Worm (Caenorhabditis elegans): ENCODE results near the gene irld-22.

Gene irld-22

ce11 chrV:3891919-3892318 is 8.1 kb downstream of the irld-22 start, which contains the start of gene C17E7.12:
C17E7.12 (minus strand) TSS chrV:3892019.
- TF ChIP-seq egl-27 (tag; optimal IDR thresholded peaks at IDR 0.05) (no peak), nhr-76 (tag; optimal IDR thresholded peaks at IDR 0.05) (no peak), lsy-12 (tag; optimal IDR thresholded peaks at IDR 0.05) (no peak), nhr-11 (tag; optimal IDR thresholded peaks at IDR 0.05) (no peak), nhr-67 (tag; optimal IDR thresholded peaks at IDR 0.05) (no peak), unc-39 (tag; optimal IDR thresholded peaks at IDR 0.05) (no peak), sea-2 (GFP tag; optimal IDR thresholded peaks at IDR 0.05) (no peak), ceh-28 (tag; optimal IDR thresholded peaks at IDR 0.05) (no peak), ztf-4 (tag; optimal IDR thresholded peaks at IDR 0.05) (no peak)

- TF ChIP-seq egl-5 (tag; optimal IDR thresholded peaks at IDR 0.05) (no peak), fkh-10 (GFP tag; optimal IDR thresholded peaks at IDR 0.05) (no peak), ceh-9 (tag; optimal IDR thresholded peaks at IDR 0.05) (no peak), ama-1 (optimal IDR thresholded peaks at IDR 0.05) (no peak), fos-1 (tag; optimal IDR thresholded peaks at IDR 0.05) (no peak), pha-4 (tag; optimal IDR thresholded peaks at IDR 0.05) (no peak), ztf-11 (tag; optimal IDR thresholded peaks at IDR 0.05) (no peak), elt-3 (tag; optimal IDR thresholded peaks at IDR 0.05) (no peak), elt-2 (tag; optimal IDR thresholded peaks at IDR 0.05) (no peak), hmg-11 (tag; optimal IDR thresholded peaks at IDR 0.05) (no peak)
Observed at ce11 chrV:3890761-3891160, 9.2 kb downstream of the irld-22 start, which contains the start of gene C17E7.9. C17E7.9 (minus strand) TSS chrV:3890861.

DNA sequence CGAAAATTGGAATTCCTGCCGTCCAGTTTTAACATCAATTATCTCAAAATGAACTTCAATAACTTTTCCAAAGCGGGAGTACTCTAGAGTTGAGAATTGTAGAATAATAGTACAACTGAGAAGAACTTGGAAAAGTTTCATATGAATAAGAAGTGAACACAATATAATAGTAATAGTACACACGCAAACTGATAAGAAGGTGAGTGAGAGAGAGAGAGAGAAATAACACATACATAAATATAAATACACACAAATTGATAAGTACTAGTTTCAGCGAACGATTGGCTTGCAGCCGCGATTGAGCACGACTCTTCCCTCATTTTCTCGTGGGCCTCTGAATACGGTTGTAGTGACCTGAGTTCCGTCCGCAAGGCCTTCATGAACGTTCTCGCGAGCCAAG is 10.9 kb downstream of the irld-22 start, which contains the start of gene C17E7.13:
Gene C17E7.13, minus strand, starts transcription at position 176 of the 400 bp plus-strand sequence.
- TF ChIP-seq elt-2 (tag; optimal IDR thresholded peaks at IDR 0.05) = peak; percentile 25
- TF ChIP-seq pqm-1 (tag; optimal IDR thresholded peaks at IDR 0.05) = peak; percentile 14
- no peak for TF ChIP-seq elt-1 (tag; optimal IDR thresholded peaks at IDR 0.05)

DNA sequence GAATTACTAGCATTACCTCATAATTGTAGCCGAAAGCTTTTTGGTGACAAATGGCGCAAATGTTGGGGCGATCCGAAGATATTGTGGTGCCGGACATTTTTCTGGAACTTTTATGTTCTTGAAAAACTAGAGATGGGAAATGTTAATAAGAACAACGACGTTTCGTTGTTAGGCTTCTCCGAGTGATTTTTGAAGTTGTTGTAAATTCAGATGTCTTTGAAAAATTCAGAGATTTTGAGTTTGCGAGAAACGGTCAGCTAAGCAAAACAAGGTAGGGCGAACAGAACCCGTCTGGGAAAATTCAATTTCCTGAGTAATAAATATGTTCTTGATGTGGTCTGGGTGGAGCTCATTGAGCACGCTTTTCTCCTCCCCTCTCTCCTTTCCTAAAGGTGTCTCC is 13.9 kb downstream of the irld-22 start, which contains the start of gene nhr-124:
Gene nhr-124, minus strand, starts transcription at position 101 of the 400 bp plus-strand sequence.
- TF ChIP-seq fkh-10 (GFP tag; optimal IDR thresholded peaks at IDR 0.05) = no peak
- no peak for TF ChIP-seq egl-5 (tag; optimal IDR thresholded peaks at IDR 0.05)
- no peak for TF ChIP-seq skn-1 (tag; optimal IDR thresholded peaks at IDR 0.05)
- TF ChIP-seq tbx-2 (tag; optimal IDR thresholded peaks at IDR 0.05) = no peak
- TF ChIP-seq unc-62 (GFP tag; optimal IDR thresholded peaks at IDR 0.05) = no peak
- TF ChIP-seq egl-27 (tag; optimal IDR thresholded peaks at IDR 0.05) = no peak
- TF ChIP-seq elt-2 (tag; optimal IDR thresholded peaks at IDR 0.05) = no peak
- TF ChIP-seq fos-1 (tag; optimal IDR thresholded peaks at IDR 0.05) = no peak
- TF ChIP-seq nhr-67 (tag; optimal IDR thresholded peaks at IDR 0.05) = no peak
- no peak for TF ChIP-seq R02D3.7 (tag; optimal IDR thresholded peaks at IDR 0.05)
- TF ChIP-seq elt-1 (tag; optimal IDR thresholded peaks at IDR 0.05) = no peak
- TF ChIP-seq ztf-4 (tag; optimal IDR thresholded peaks at IDR 0.05) = no peak
- TF ChIP-seq pqm-1 (tag; optimal IDR thresholded peaks at IDR 0.05) = no peak
- TF ChIP-seq lsy-12 (tag; optimal IDR thresholded peaks at IDR 0.05) = no peak
- TF ChIP-seq ceh-9 (tag; optimal IDR thresholded peaks at IDR 0.05) = no peak
- TF ChIP-seq lin-15B (tag; optimal IDR thresholded peaks at IDR 0.05) = no peak
- no peak for TF ChIP-seq ztf-11 (tag; optimal IDR thresholded peaks at IDR 0.05)
- no peak for TF ChIP-seq mml-1 (tag; optimal IDR thresholded peaks at IDR 0.05)

DNA sequence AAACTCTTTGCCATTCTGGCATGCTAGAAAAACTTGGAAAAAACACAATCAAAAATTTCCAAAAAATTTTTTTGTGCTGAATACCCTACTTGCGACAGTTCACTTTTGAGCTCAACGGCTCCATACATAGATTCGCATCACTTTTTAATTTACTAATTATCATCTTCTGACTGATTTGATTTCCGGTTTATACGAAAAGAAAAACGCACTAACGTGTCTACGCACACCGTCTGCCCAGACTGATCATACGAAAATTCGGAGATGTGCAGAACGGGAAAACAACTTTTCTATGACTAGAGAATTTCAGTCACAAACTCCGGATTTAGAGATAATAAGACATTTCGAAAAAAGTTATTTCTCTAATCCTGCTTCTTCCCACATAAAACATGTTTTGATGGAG is 15.5 kb downstream of the irld-22 start:
- TF ChIP-seq ceh-16 (tag; optimal IDR thresholded peaks at IDR 0.05) (no peak), aly-2 (tag; optimal IDR thresholded peaks at IDR 0.05) (no peak), ztf-11 (tag; optimal IDR thresholded peaks at IDR 0.05) (no peak)

- TF ChIP-seq nhr-67 (tag; optimal IDR thresholded peaks at IDR 0.05) = no peak
- no peak for TF ChIP-seq R02D3.7 (tag; optimal IDR thresholded peaks at IDR 0.05)
- no peak for TF ChIP-seq skn-1 (tag; optimal IDR thresholded peaks at IDR 0.05)
- TF ChIP-seq nhr-25 (tag; optimal IDR thresholded peaks at IDR 0.05) = no peak
- no peak for TF ChIP-seq mml-1 (tag; optimal IDR thresholded peaks at IDR 0.05)
- no peak for TF ChIP-seq egl-27 (tag; optimal IDR thresholded peaks at IDR 0.05)
- no peak for TF ChIP-seq zag-1 (tag; optimal IDR thresholded peaks at IDR 0.05)
- TF ChIP-seq pha-4 (tag; optimal IDR thresholded peaks at IDR 0.05) = no peak
- TF ChIP-seq nhr-28 (tag; optimal IDR thresholded peaks at IDR 0.05) = no peak
- no peak for TF ChIP-seq ztf-11 (tag; optimal IDR thresholded peaks at IDR 0.05)
- no peak for TF ChIP-seq fkh-2 (tag; optimal IDR thresholded peaks at IDR 0.05)
- TF ChIP-seq nfya-1 (tag; optimal IDR thresholded peaks at IDR 0.05; ENCODE audit: insufficient read depth) = no peak
- no peak for TF ChIP-seq lsy-12 (tag; optimal IDR thresholded peaks at IDR 0.05)
- no peak for TF ChIP-seq daf-12 (tag; optimal IDR thresholded peaks at IDR 0.05)
- TF ChIP-seq snpc-4 (tag; optimal IDR thresholded peaks at IDR 0.05) = no peak
- TF ChIP-seq unc-39 (tag; optimal IDR thresholded peaks at IDR 0.05) = no peak
- TF ChIP-seq eor-1 (tag; optimal IDR thresholded peaks at IDR 0.05) = no peak
- no peak for TF ChIP-seq nhr-77 (tag; optimal IDR thresholded peaks at IDR 0.05)
Observed at ce11 chrV:3878223-3878622, 21.8 kb downstream of the irld-22 start, which contains the start of gene nhr-159. nhr-159 (minus strand) TSS chrV:3878323.

Measured in whole organism, L3 larva.